Worm (Caenorhabditis elegans): Measurements from ENCODE around the gene nas-3.

nas-3 gene

ce11 chrV:9500826-9501451, 23.0 kb downstream of the nas-3 start, which contains the start of gene swt-5:
Gene swt-5 (plus strand): TSS chrV:9501401.
- no peak for TF ChIP-seq sma-3 (GFP tag; optimal IDR thresholded peaks at IDR 0.05)
- TF ChIP-seq unc-62 (GFP tag; optimal IDR thresholded peaks at IDR 0.05), result no peak
- no peak for TF ChIP-seq dmd-4 (tag; optimal IDR thresholded peaks at IDR 0.05)
- no peak for TF ChIP-seq nhr-12 (tag; optimal IDR thresholded peaks at IDR 0.05)
- TF ChIP-seq nhr-23 (tag; optimal IDR thresholded peaks at IDR 0.05), result no peak
- TF ChIP-seq ztf-4 (tag; optimal IDR thresholded peaks at IDR 0.05), result no peak
- no peak for TF ChIP-seq ceh-16 (tag; optimal IDR thresholded peaks at IDR 0.05)
- TF ChIP-seq aly-2 (tag; optimal IDR thresholded peaks at IDR 0.05), result no peak
- TF ChIP-seq ceh-82 (tag; optimal IDR thresholded peaks at IDR 0.05), result no peak
- TF ChIP-seq peb-1 (tag; optimal IDR thresholded peaks at IDR 0.05), result no peak

ce11 chrV:9503152-9503817, 25.3 kb downstream of the nas-3 start:
- TF ChIP-seq zag-1 (tag; optimal IDR thresholded peaks at IDR 0.05) (no peak), lin-39 (tag; optimal IDR thresholded peaks at IDR 0.05) (no peak), nhr-10 (tag; optimal IDR thresholded peaks at IDR 0.05) (peak; percentile 4), ZK546.5 (tag; optimal IDR thresholded peaks at IDR 0.05) (no peak), blmp-1 (tag; optimal IDR thresholded peaks at IDR 0.05; ENCODE audit: insufficient read depth) (no peak), fos-1 (tag; optimal IDR thresholded peaks at IDR 0.05) (peak; percentile 44), ceh-82 (tag; optimal IDR thresholded peaks at IDR 0.05) (no peak), mbf-1 (tag; optimal IDR thresholded peaks at IDR 0.05) (no peak), lin-13 (GFP tag; optimal IDR thresholded peaks at IDR 0.05) (peak; percentile 54), nhr-25 (tag; optimal IDR thresholded peaks at IDR 0.05) (peak; percentile 54), crh-2 (tag; optimal IDR thresholded peaks at IDR 0.05) (peak; percentile 38), nhr-23 (tag; optimal IDR thresholded peaks at IDR 0.05) (no peak), sma-3 (GFP tag; optimal IDR thresholded peaks at IDR 0.05) (peak; percentile 75), C34F6.9 (tag; optimal IDR thresholded peaks at IDR 0.05) (peak; percentile 53), Y55F3AM.14 (GFP tag; optimal IDR thresholded peaks at IDR 0.05) (peak; percentile 60), lin-11 (tag; optimal IDR thresholded peaks at IDR 0.05) (peak; percentile 51), sem-4 (tag; optimal IDR thresholded peaks at IDR 0.05) (peak; percentile 34), lsy-2 (tag; optimal IDR thresholded peaks at IDR 0.05) (peak; percentile 54 to 56), nhr-129 (tag; optimal IDR thresholded peaks at IDR 0.05) (peak; percentile 76), snpc-4 (tag; optimal IDR thresholded peaks at IDR 0.05) (peak; percentile 95), mdl-1 (tag; optimal IDR thresholded peaks at IDR 0.05) (no peak), F13H6.1 (tag; optimal IDR thresholded peaks at IDR 0.05) (peak; percentile 57), alr-1 (tag; optimal IDR thresholded peaks at IDR 0.05) (no peak), nhr-77 (tag; optimal IDR thresholded peaks at IDR 0.05) (no peak), sma-9 (GFP tag; optimal IDR thresholded peaks at IDR 0.05) (peak; percentile 59), sma-9 (tag; optimal IDR thresholded peaks at IDR 0.05) (no peak), nhr-21 (tag; optimal IDR thresholded peaks at IDR 0.05) (peak; percentile 71), ceh-16 (tag; optimal IDR thresholded peaks at IDR 0.05) (peak; percentile 48), peb-1 (tag; optimal IDR thresholded peaks at IDR 0.05) (no peak), aly-2 (tag; optimal IDR thresholded peaks at IDR 0.05) (no peak), egl-27 (tag; optimal IDR thresholded peaks at IDR 0.05) (peak; percentile 67), unc-55 (GFP tag; optimal IDR thresholded peaks at IDR 0.05) (no peak), ztf-4 (tag; optimal IDR thresholded peaks at IDR 0.05) (peak; percentile 45), ama-1 (optimal IDR thresholded peaks at IDR 0.05) (no peak), gmeb-1 (tag; optimal IDR thresholded peaks at IDR 0.05) (peak; percentile 66), dmd-4 (tag; optimal IDR thresholded peaks at IDR 0.05) (no peak), unc-39 (tag; optimal IDR thresholded peaks at IDR 0.05) (no peak), nhr-6 (tag; optimal IDR thresholded peaks at IDR 0.05) (no peak)

- TF ChIP-seq unc-55 (GFP tag; optimal IDR thresholded peaks at IDR 0.05) (no peak), nhr-237 (tag; optimal IDR thresholded peaks at IDR 0.05) (no peak), mab-5 (tag; optimal IDR thresholded peaks at IDR 0.05) (no peak), ztf-1 (GFP tag; conservative IDR thresholded peaks at IDR 0.05) (no peak), R02D3.7 (tag; optimal IDR thresholded peaks at IDR 0.05) (no peak), nhr-10 (tag; optimal IDR thresholded peaks at IDR 0.05) (no peak), unc-39 (tag; optimal IDR thresholded peaks at IDR 0.05) (no peak), nhr-6 (tag; optimal IDR thresholded peaks at IDR 0.05) (no peak), mdl-1 (tag; optimal IDR thresholded peaks at IDR 0.05) (no peak)
These were observed 26.6 kb downstream of the nas-3 start, which contains the start of gene haao-1 for ce11 chrV:9504474-9504960. Gene haao-1 (plus strand): TSS chrV:9504910.
